Fruit fly (Drosophila melanogaster) whole organism, embryonic: ENCODE data around the gene CG11723.

ENCODE experiments used
- Ada2b ChIP-seq: fragments of 200-800 bp; sonication (Bioruptor generic); IDR thresholded peaks from 2 replicates; pipeline ENCODE4 v1.3.6; 2022; ENCODE audit warnings: missing biosample characterization, missing genetic modification characterization
- Awh ChIP-seq: fragments of 200-800 bp; sonication (Bioruptor generic); IDR thresholded peaks from 2 replicates; pipeline ENCODE4, ENCODE4 v1.3.6; 2022; ENCODE audit warnings: missing biosample characterization, missing genetic modification characterization
- CG10979 ChIP-seq: fragments of 200-800 bp; sonication (Bioruptor generic); optimal IDR thresholded peaks from 2 replicates; lab custom pipeline; 2018; ENCODE audit warnings: missing biosample characterization, mild to moderate bottlenecking, missing genetic modification characterization, moderate library complexity
- CG11504 ChIP-seq: fragments of 200-800 bp; sonication (Bioruptor generic); optimal IDR thresholded peaks from 3 replicates; lab custom pipeline; 2019; ENCODE audit warnings: missing biosample characterization, mild to moderate bottlenecking, missing genetic modification characterization, moderate library complexity
- CG12104 ChIP-seq: fragments of 200-800 bp; sonication (Bioruptor generic); optimal IDR thresholded peaks from 3 replicates; lab custom pipeline; 2016; ENCODE audit warnings: missing biosample characterization, missing genetic modification characterization
- CG13775 ChIP-seq: fragments of 200-800 bp; sonication (Bioruptor generic); optimal IDR thresholded peaks from 3 replicates; lab custom pipeline; 2017; ENCODE audit warnings: missing biosample characterization, mild to moderate bottlenecking, missing genetic modification characterization
- CG15269 ChIP-seq: fragments of 200-800 bp; sonication (Bioruptor generic); optimal IDR thresholded peaks from 2 replicates; lab custom pipeline; 2018; ENCODE audit warnings: missing biosample characterization, mild to moderate bottlenecking, missing genetic modification characterization, moderate library complexity
- CG17328 ChIP-seq: fragments of 200-800 bp; sonication (Bioruptor generic); IDR thresholded peaks from 2 replicates; pipeline ENCODE4 v1.3.6; 2022; ENCODE audit warnings: missing biosample characterization, missing genetic modification characterization
- CG31365 ChIP-seq: fragments of 200-800 bp; sonication (Bioruptor generic); optimal IDR thresholded peaks from 2 replicates; lab custom pipeline; 2018; ENCODE audit warnings: missing biosample characterization, mild to moderate bottlenecking, missing genetic modification characterization
- CG33557 ChIP-seq: fragments of 200-800 bp; sonication (Bioruptor generic); optimal IDR thresholded peaks from 2 replicates; lab custom pipeline; 2019; ENCODE audit warnings: missing biosample characterization, mild to moderate bottlenecking, missing genetic modification characterization, moderate library complexity
- CG7839 ChIP-seq: fragments of 200-800 bp; sonication (Bioruptor generic); optimal IDR thresholded peaks from 3 replicates; lab custom pipeline; 2018; ENCODE audit warnings: missing biosample characterization, mild to moderate bottlenecking, missing genetic modification characterization, moderate library complexity
- CG8290 ChIP-seq, 3 experiments: fragments of 200-800 bp; sonication (Bioruptor generic); optimal IDR thresholded peaks; 2 replicates each; lab custom pipeline; 2016 to 2019; ENCODE audit warnings: missing biosample characterization in 3 of 3, missing genetic modification characterization in 3 of 3, mild to moderate bottlenecking in 2 of 3, moderate library complexity in 1 of 3
- CG9609 ChIP-seq: fragments of 200-800 bp; sonication (Bioruptor generic); optimal IDR thresholded peaks from 3 replicates; lab custom pipeline; 2016; ENCODE audit warnings: missing biosample characterization, missing genetic modification characterization
- CG9817 ChIP-seq: fragments of 200-800 bp; sonication (Bioruptor generic); optimal IDR thresholded peaks from 2 replicates; lab custom pipeline; 2018; ENCODE audit warnings: missing biosample characterization, mild to moderate bottlenecking, missing genetic modification characterization, moderate library complexity
- D ChIP-seq, 2 experiments: fragments of 200-800 bp in 1 of 2; fragments of >200 bp in 1 of 2; sonication (Bioruptor generic) in 1 of 2; optimal IDR thresholded peaks; 2 replicates in 1 of 2; 3 replicates in 1 of 2; lab custom pipeline; 2017; ENCODE audit warnings: mild to moderate bottlenecking in 1 of 2, missing biosample characterization in 1 of 2, missing genetic modification characterization in 1 of 2, missing genetic modification reagents in 1 of 2
- Deaf1 ChIP-seq: fragments of 200-800 bp; optimal IDR thresholded peaks from 3 replicates; lab custom pipeline; 2019; ENCODE audit warnings: missing biosample characterization, mild to moderate bottlenecking, missing genetic modification characterization, moderate library complexity
- Dll ChIP-seq: fragments of 200-800 bp; sonication (Bioruptor generic); IDR thresholded peaks from 4 replicates; pipeline ENCODE4 v1.3.6; 2022; ENCODE audit warnings: missing biosample characterization, missing genetic modification characterization; ENCODE audit not compliant: partially characterized antibody
- Drgx ChIP-seq: fragments of 200-800 bp; sonication (Bioruptor generic); IDR thresholded peaks from 2 replicates; pipeline ENCODE4 v1.3.6; 2022; ENCODE audit warnings: missing biosample characterization, missing genetic modification characterization
- MTF-1 ChIP-seq: fragments of 200-800 bp; sonication (Bioruptor generic); optimal IDR thresholded peaks from 2 replicates; lab custom pipeline; 2018; ENCODE audit warnings: missing biosample characterization, mild to moderate bottlenecking, missing genetic modification characterization, borderline replicate concordance
- Pdp1 ChIP-seq, 2 experiments: fragments of 200-800 bp; sonication (Bioruptor generic); optimal IDR thresholded peaks; 3 replicates each; lab custom pipeline; 2016; ENCODE audit warnings: missing biosample characterization in 2 of 2, missing genetic modification characterization in 2 of 2, mild to moderate bottlenecking in 1 of 2, moderate library complexity in 1 of 2
- Six4 ChIP-seq: fragments of 200-800 bp; sonication (Bioruptor generic); optimal IDR thresholded peaks from 2 replicates; lab custom pipeline; 2016; ENCODE audit warnings: missing biosample characterization, missing genetic modification characterization
- Stat92E ChIP-seq, 3 experiments: fragments of >200 bp in 2 of 3; fragments of 200-800 bp in 1 of 3; sonication (Bioruptor generic) in 1 of 3; optimal IDR thresholded peaks; 2 replicates each; lab custom pipeline; 2017 to 2019; ENCODE audit warnings: missing biosample characterization in 3 of 3, missing genetic modification characterization in 3 of 3, mild to moderate bottlenecking in 1 of 3, moderate library complexity in 1 of 3
- YL-1 ChIP-seq: fragments of 200-800 bp; sonication (Bioruptor generic); optimal IDR thresholded peaks from 3 replicates; lab custom pipeline; 2017; ENCODE audit warnings: missing biosample characterization, mild to moderate bottlenecking, missing genetic modification characterization
- ara ChIP-seq: fragments of 200-800 bp; sonication (Bioruptor generic); IDR thresholded peaks from 2 replicates; pipeline ENCODE4 v1.3.6; 2022; ENCODE audit warnings: missing biosample characterization, missing genetic modification characterization
- az2 ChIP-seq: fragments of 200-800 bp; sonication (Bioruptor generic); optimal IDR thresholded peaks from 3 replicates; lab custom pipeline; 2016; ENCODE audit warnings: missing biosample characterization, missing genetic modification characterization
- bcd ChIP-seq: fragments of 200-800 bp; sonication (Bioruptor generic); optimal IDR thresholded peaks from 2 replicates; lab custom pipeline; 2017; ENCODE audit warnings: missing biosample characterization, mild to moderate bottlenecking, missing genetic modification characterization
- cato ChIP-seq: fragments of 200-800 bp; sonication (Bioruptor generic); optimal IDR thresholded peaks from 2 replicates; lab custom pipeline; 2016; ENCODE audit warnings: missing biosample characterization, missing genetic modification characterization, borderline replicate concordance
- chif ChIP-seq, 2 experiments: fragments of 200-800 bp; sonication (Bioruptor generic); optimal IDR thresholded peaks; 3 replicates each; lab custom pipeline; 2016; ENCODE audit warnings: missing biosample characterization in 2 of 2, missing genetic modification characterization in 2 of 2
- chn ChIP-seq: fragments of 200-800 bp; sonication (Bioruptor generic); optimal IDR thresholded peaks from 2 replicates; lab custom pipeline; 2016; ENCODE audit warnings: missing biosample characterization, missing genetic modification characterization
- crc ChIP-seq: fragments of 200-800 bp; sonication (Bioruptor generic); optimal IDR thresholded peaks from 2 replicates; lab custom pipeline; 2016; ENCODE audit warnings: missing biosample characterization, missing genetic modification characterization
- crp ChIP-seq, 2 experiments: fragments of 200-800 bp; sonication (Bioruptor generic); optimal IDR thresholded peaks; 2 replicates in 1 of 2; 3 replicates in 1 of 2; lab custom pipeline; 2017; ENCODE audit warnings: missing biosample characterization in 2 of 2, missing genetic modification characterization in 2 of 2, mild to moderate bottlenecking in 1 of 2, moderate library complexity in 1 of 2
- cwo ChIP-seq: fragments of 200-800 bp; sonication (Bioruptor generic); optimal IDR thresholded peaks from 3 replicates; lab custom pipeline; 2017; ENCODE audit warnings: missing biosample characterization, missing genetic modification characterization, mild to moderate bottlenecking, moderate library complexity, missing genetic modification reagents
- danr ChIP-seq: fragments of 200-800 bp; sonication (Bioruptor generic); IDR thresholded peaks from 2 replicates; pipeline ENCODE4 v1.3.6; 2022; ENCODE audit warnings: missing biosample characterization, missing genetic modification characterization
- dm ChIP-seq: fragments of 200-800 bp; sonication (Bioruptor generic); optimal IDR thresholded peaks from 3 replicates; lab custom pipeline; 2016; ENCODE audit warnings: missing biosample characterization, missing genetic modification characterization
- exex ChIP-seq: fragments of 200-800 bp; sonication (Bioruptor generic); optimal IDR thresholded peaks from 4 replicates; lab custom pipeline; 2018; ENCODE audit warnings: missing biosample characterization, mild to moderate bottlenecking, missing genetic modification characterization, moderate library complexity
- her ChIP-seq: fragments of 200-800 bp; sonication (Bioruptor generic); optimal IDR thresholded peaks from 2 replicates; lab custom pipeline; 2016; ENCODE audit warnings: missing biosample characterization, missing genetic modification characterization
- jumu ChIP-seq: fragments of 200-800 bp; sonication (Bioruptor generic); optimal IDR thresholded peaks from 3 replicates; lab custom pipeline; 2016; ENCODE audit warnings: missing biosample characterization, missing genetic modification characterization
- lab ChIP-seq: fragments of 200-800 bp; sonication (Bioruptor generic); optimal IDR thresholded peaks from 3 replicates; lab custom pipeline; 2017; ENCODE audit warnings: missing biosample characterization, missing genetic modification characterization, mild to moderate bottlenecking, moderate library complexity, missing genetic modification reagents
- lilli ChIP-seq: fragments of 200-800 bp; sonication (Bioruptor generic); optimal IDR thresholded peaks from 3 replicates; lab custom pipeline; 2016; ENCODE audit warnings: missing biosample characterization, missing genetic modification characterization
- peb ChIP-seq: fragments of 200-800 bp; sonication (Bioruptor generic); IDR thresholded peaks from 2 replicates; pipeline ENCODE4 v1.3.6; 2022; ENCODE audit warnings: missing biosample characterization, missing genetic modification characterization
- pnt ChIP-seq: fragments of 200-800 bp; sonication (Bioruptor generic); optimal IDR thresholded peaks from 3 replicates; lab custom pipeline; 2016; ENCODE audit warnings: missing biosample characterization, missing genetic modification characterization
- prd ChIP-seq, 3 experiments: fragments of >200 bp in 2 of 3; fragments of 200-800 bp in 1 of 3; sonication (Bioruptor generic) in 1 of 3; optimal IDR thresholded peaks in 2 of 3; IDR thresholded peaks in 1 of 3; 2 replicates in 2 of 3; 3 replicates in 1 of 3; pipeline versions ENCODE4 v1.3.6 to Lab custom; 2017 to 2022; ENCODE audit warnings: missing biosample characterization in 1 of 3, missing genetic modification characterization in 1 of 3
- pum ChIP-seq: fragments of 200-800 bp; sonication (Bioruptor generic); optimal IDR thresholded peaks from 2 replicates; lab custom pipeline; 2016; ENCODE audit warnings: missing biosample characterization, missing genetic modification characterization
- row ChIP-seq: fragments of 200-800 bp; sonication (Bioruptor generic); IDR thresholded peaks from 3 replicates; pipeline ENCODE4 v1.3.6; 2022; ENCODE audit warnings: missing biosample characterization, missing genetic modification characterization
- twi ChIP-seq: fragments of 200-800 bp; optimal IDR thresholded peaks from 2 replicates; lab custom pipeline; 2019; ENCODE audit warnings: missing biosample characterization, mild to moderate bottlenecking, missing genetic modification characterization, moderate library complexity

The CG11723 gene

dm6 chr2L:2161244-2162243, 14.5 kb upstream of the CG11723 start (continued):
- TF ChIP-seq row (GFP tag; lab: Robert Waterston, UW) (peak; percentile 83), exex (no peak), CG11504 (no peak), lilli (peak; percentile 48), CG9609 (peak; percentile 49), D (optimal IDR thresholded peaks at IDR 0.05; lab: Kevin White, UChicago) (peak; percentile 22), D (GFP tag; optimal IDR thresholded peaks at IDR 0.05; lab: Kevin White, UChicago) (peak; percentile 56), twi (tag; lab: Kevin White, UChicago) (peak; percentile 20), crp (GFP tag; optimal IDR thresholded peaks at IDR 0.05; lab: Kevin White, UChicago) (no peak), danr (GFP tag; lab: Robert Waterston, UW) (no peak), bcd (GFP tag; lab: Kevin White, UChicago) (peak; percentile 59), CG9817 (no peak), CG8290 (GFP tag; optimal IDR thresholded peaks at IDR 0.05; lab: Kevin White, UChicago) (no peak), CG8290 (tag; optimal IDR thresholded peaks at IDR 0.05; lab: Kevin White, UChicago) (no peak), chn (GFP tag; lab: Kevin White, UChicago) (peak; percentile 19), CG13775 (GFP tag; lab: Kevin White, UChicago) (peak; percentile 52), Stat92E (GFP tag; optimal IDR thresholded peaks at IDR 0.05; lab: Kevin White, UChicago) (peak in 1 of 3 experiments; percentile 52), az2 (peak; percentile 54), CG7839 (tag; lab: Kevin White, UChicago) (no peak), prd (optimal IDR thresholded peaks at IDR 0.05; lab: Kevin White, UChicago) (no peak), prd (GFP tag; IDR thresholded peaks at IDR 0.05; lab: Robert Waterston, UW) (peak; percentile 60), CG33557 (GFP tag; lab: Kevin White, UChicago) (no peak), CG31365 (tag; lab: Kevin White, UChicago) (no peak), MTF-1 (GFP tag; lab: Kevin White, UChicago) (no peak), Six4 (GFP tag; lab: Kevin White, UChicago) (peak; percentile 34), Deaf1 (tag; lab: Kevin White, UChicago) (peak; percentile 86), Dll (0 out of 4 replicates have a peak, but pooled peaks have one; percentile 38), pum (peak; percentile 28), CG17328 (GFP tag; lab: Robert Waterston, UW) (0 out of 2 replicates have a peak, but pooled peaks have one; percentile 6), CG15269 (tag; lab: Kevin White, UChicago) (no peak), Awh (GFP tag; lab: Robert Waterston, UW) (no peak), her (GFP tag; lab: Kevin White, UChicago) (no peak), crc (GFP tag; lab: Kevin White, UChicago) (no peak), CG10979 (tag; lab: Kevin White, UChicago) (peak; percentile 58), YL-1 (GFP tag; lab: Kevin White, UChicago) (no peak), lab (GFP tag; lab: Kevin White, UChicago) (no peak), Pdp1 (GFP tag; optimal IDR thresholded peaks at IDR 0.05; lab: Kevin White, UChicago) (peak; percentile 27 to 50), CG12104 (GFP tag; lab: Kevin White, UChicago) (peak; percentile 3), ara (GFP tag; lab: Robert Waterston, UW) (no peak), chif (GFP tag; optimal IDR thresholded peaks at IDR 0.05; lab: Kevin White, UChicago) (peak; percentile 19 to 62), Drgx (GFP tag; lab: Robert Waterston, UW) (0 out of 2 replicates have a peak, but pooled peaks have one; percentile 21), peb (no peak), Ada2b (peak; percentile 32), cwo (GFP tag; lab: Kevin White, UChicago) (peak; percentile 20), pnt (peak; percentile 53), cato (peak; percentile 19), dm (no peak), jumu (GFP tag; lab: Kevin White, UChicago) (peak; percentile 28)
